Worm (Caenorhabditis elegans) whole organism, young adult: ENCODE results near the gene crb-3.

Experiments used
- ceh-79 ChIP-seq: sonication (generic microtip); optimal IDR thresholded peaks from 2 replicates; lab custom pipeline; 2017; ENCODE audit warnings: mild to moderate bottlenecking, missing genetic modification characterization, missing compliant biosample characterization
- madf-10 ChIP-seq: sonication (generic microtip); optimal IDR thresholded peaks from 2 replicates; lab custom pipeline; 2016; ENCODE audit warnings: mild to moderate bottlenecking, missing genetic modification characterization, missing compliant biosample characterization

- TF ChIP-seq madf-10 (tag; lab: Kevin White, UChicago): no peak
- TF ChIP-seq ceh-79 (tag; lab: Kevin White, UChicago): no peak
Observed at ce11 chrX:9170058-9170457, 33.5 kb upstream of the crb-3 start.
